Worm (Caenorhabditis elegans) whole organism, late embryonic: ENCODE data around the gene nas-20.

ENCODE experiments used
- ceh-24 ChIP-seq: sonication (generic microtip); optimal IDR thresholded peaks from 2 replicates; lab custom pipeline; 2016; ENCODE audit warnings: mild to moderate bottlenecking, missing genetic modification characterization, missing compliant biosample characterization
- ceh-9 ChIP-seq: sonication (generic microtip); optimal IDR thresholded peaks from 2 replicates; lab custom pipeline; 2016; ENCODE audit warnings: mild to moderate bottlenecking, missing genetic modification characterization, inconsistent platforms, missing compliant biosample characterization
- fkh-10 ChIP-seq: fragments of 150-350 bp; optimal IDR thresholded peaks from 2 replicates; lab custom pipeline; 2014; ENCODE audit warnings: missing biosample characterization, missing genetic modification reagents, missing genetic modification characterization
- nhr-232 ChIP-seq: sonication (generic microtip); optimal IDR thresholded peaks from 2 replicates; lab custom pipeline; 2016; ENCODE audit warnings: missing genetic modification characterization, missing compliant biosample characterization
- pqm-1 ChIP-seq: sonication (generic microtip); optimal IDR thresholded peaks from 2 replicates; lab custom pipeline; 2016; ENCODE audit warnings: missing genetic modification characterization, missing compliant biosample characterization
- tbx-2 ChIP-seq: sonication (generic microtip); optimal IDR thresholded peaks from 2 replicates; lab custom pipeline; 2016; ENCODE audit warnings: missing genetic modification characterization, missing compliant biosample characterization
- ttx-3 ChIP-seq: sonication (generic microtip); optimal IDR thresholded peaks from 2 replicates; lab custom pipeline; 2016; ENCODE audit warnings: missing genetic modification reagents, missing genetic modification characterization, missing compliant biosample characterization
- unc-86 ChIP-seq: sonication (generic microtip); optimal IDR thresholded peaks from 2 replicates; lab custom pipeline; 2016; ENCODE audit warnings: missing genetic modification characterization, missing compliant biosample characterization

- TF ChIP-seq unc-86 (tag; lab: Kevin White, UChicago) (no peak), ceh-24 (tag; lab: Kevin White, UChicago) (no peak), pqm-1 (tag; lab: Kevin White, UChicago) (no peak), ceh-9 (tag; lab: Kevin White, UChicago) (no peak), tbx-2 (no peak), fkh-10 (GFP tag; lab: Kevin White, UChicago) (no peak), ttx-3 (tag; lab: Kevin White, UChicago) (no peak), nhr-232 (tag; lab: Kevin White, UChicago) (no peak)
Observed at ce11 chrV:11496283-11496682, 24.2 kb upstream of the nas-20 start, which contains the start of gene htrl-1.
